Worm (Caenorhabditis elegans) whole organism, L1 larva: Measurements from ENCODE around the gene gbas-1.

ENCODE experiments used
- C04F5.9 ChIP-seq: sonication (generic microtip); optimal IDR thresholded peaks from 2 replicates; lab custom pipeline; 2016; ENCODE audit warnings: missing genetic modification characterization, missing compliant biosample characterization
- Y116A8C.19 ChIP-seq: sonication (generic microtip); optimal IDR thresholded peaks from 2 replicates; lab custom pipeline; 2016; ENCODE audit warnings: missing compliant biosample characterization, missing genetic modification characterization, borderline replicate concordance
- aly-2 ChIP-seq: fragments of 150-350 bp; optimal IDR thresholded peaks from 2 replicates; lab custom pipeline; 2014; ENCODE audit warnings: missing biosample characterization, missing genetic modification characterization
- ama-1 ChIP-seq: fragments of 150-350 bp; optimal IDR thresholded peaks from 2 replicates; lab custom pipeline; 2014
- blmp-1 ChIP-seq: fragments of 150-350 bp; optimal IDR thresholded peaks from 2 replicates; lab custom pipeline; 2014; ENCODE audit warnings: missing biosample characterization, missing genetic modification characterization
- ceh-63 ChIP-seq: fragments of 200-800 bp; sonication (Bioruptor generic); optimal IDR thresholded peaks from 2 replicates; lab custom pipeline; 2018; ENCODE audit warnings: mild to moderate bottlenecking, missing genetic modification characterization, missing compliant biosample characterization
- ceh-8 ChIP-seq: fragments of 200-800 bp; sonication (Bioruptor generic); optimal IDR thresholded peaks from 2 replicates; lab custom pipeline; 2018; ENCODE audit warnings: mild to moderate bottlenecking, missing genetic modification characterization, moderate library complexity, missing compliant biosample characterization
- ceh-90 ChIP-seq: sonication (generic microtip); optimal IDR thresholded peaks from 2 replicates; lab custom pipeline; 2016; ENCODE audit warnings: missing genetic modification characterization, missing compliant biosample characterization
- egl-27 ChIP-seq, 2 experiments: fragments of 150-350 bp in 1 of 2; sonication (generic microtip); optimal IDR thresholded peaks; 3 replicates each; lab custom pipeline; 2017 to 2018; ENCODE audit warnings: missing biosample characterization in 2 of 2, missing genetic modification characterization in 2 of 2, missing genetic modification reagents in 2 of 2
- elt-3 ChIP-seq, 6 experiments: fragments of 150-350 bp in 1 of 6; sonication (generic microtip); optimal IDR thresholded peaks; 2 replicates each; lab custom pipeline; 2017 to 2018; ENCODE audit warnings: missing biosample characterization in 6 of 6, missing genetic modification characterization in 6 of 6, inconsistent platforms in 1 of 6
- fkh-10 ChIP-seq: sonication (generic microtip); optimal IDR thresholded peaks from 2 replicates; lab custom pipeline; 2017; ENCODE audit warnings: missing biosample characterization, missing genetic modification reagents, missing genetic modification characterization
- fkh-4 ChIP-seq: sonication (generic microtip); optimal IDR thresholded peaks from 2 replicates; lab custom pipeline; 2016; ENCODE audit warnings: missing compliant biosample characterization, missing genetic modification characterization, borderline replicate concordance
- grh-1 ChIP-seq: fragments of 200-800 bp; sonication (Bioruptor generic); IDR thresholded peaks from 2 replicates; pipeline ENCODE4 v1.3.6; 2022; ENCODE audit warnings: missing genetic modification reagents, missing genetic modification characterization, missing compliant biosample characterization
- irx-1 ChIP-seq: sonication (generic microtip); optimal IDR thresholded peaks from 2 replicates; lab custom pipeline; 2016; ENCODE audit warnings: missing genetic modification characterization, missing compliant biosample characterization
- isw-1 ChIP-seq: fragments of 200-800 bp; sonication (Bioruptor generic); IDR thresholded peaks from 2 replicates; pipeline ENCODE4 v1.3.6; 2022; ENCODE audit warnings: missing genetic modification characterization, missing compliant biosample characterization
- jun-1 ChIP-seq: fragments of 150-350 bp; optimal IDR thresholded peaks from 2 replicates; lab custom pipeline; 2014; ENCODE audit warnings: missing biosample characterization, missing genetic modification reagents, missing genetic modification characterization
- lin-39 ChIP-seq: fragments of 150-350 bp; optimal IDR thresholded peaks from 2 replicates; lab custom pipeline; 2014; ENCODE audit warnings: missing biosample characterization, missing genetic modification reagents, missing genetic modification characterization
- nhr-11 ChIP-seq: fragments of 150-350 bp; optimal IDR thresholded peaks from 2 replicates; lab custom pipeline; 2014; ENCODE audit warnings: missing biosample characterization, missing genetic modification characterization
- nhr-12 ChIP-seq: sonication (generic microtip); optimal IDR thresholded peaks from 2 replicates; lab custom pipeline; 2017; ENCODE audit warnings: missing biosample characterization, missing genetic modification characterization
- nhr-19 ChIP-seq: fragments of 200-800 bp; sonication (Bioruptor generic); conservative IDR thresholded peaks from 2 replicates; pipeline ENCODE4 v1.3.6; 2022; ENCODE audit warnings: missing genetic modification characterization, missing compliant biosample characterization
- nhr-237 ChIP-seq: fragments of 150-350 bp; optimal IDR thresholded peaks from 2 replicates; lab custom pipeline; 2014; ENCODE audit warnings: missing biosample characterization, missing genetic modification characterization
- nhr-28 ChIP-seq: fragments of 150-350 bp; optimal IDR thresholded peaks from 2 replicates; lab custom pipeline; 2014; ENCODE audit warnings: missing biosample characterization, missing genetic modification characterization
- nhr-47 ChIP-seq: sonication (generic microtip); optimal IDR thresholded peaks from 2 replicates; lab custom pipeline; 2016; ENCODE audit warnings: mild to moderate bottlenecking, missing genetic modification characterization, moderate library complexity, missing compliant biosample characterization
- nhr-71 ChIP-seq: sonication (generic microtip); optimal IDR thresholded peaks from 2 replicates; lab custom pipeline; 2016; ENCODE audit warnings: mild to moderate bottlenecking, missing genetic modification characterization, moderate library complexity, missing compliant biosample characterization
- nhr-77 ChIP-seq: fragments of 150-350 bp; optimal IDR thresholded peaks from 2 replicates; lab custom pipeline; 2014; ENCODE audit warnings: missing biosample characterization, missing genetic modification characterization
- nhr-84 ChIP-seq: sonication (generic microtip); optimal IDR thresholded peaks from 2 replicates; lab custom pipeline; 2017; ENCODE audit warnings: missing biosample characterization, missing genetic modification characterization
- nhr-85 ChIP-seq: sonication (generic microtip); peaks from one replicate; lab custom pipeline; 2016; ENCODE audit warnings: missing genetic modification characterization, inconsistent platforms, missing compliant biosample characterization
- nhr-90 ChIP-seq: sonication (generic microtip); optimal IDR thresholded peaks from 2 replicates; lab custom pipeline; 2016; ENCODE audit warnings: mild to moderate bottlenecking, missing genetic modification characterization, missing compliant biosample characterization; ENCODE audit not compliant: poor library complexity
- rnt-1 ChIP-seq: sonication (generic microtip); optimal IDR thresholded peaks from 2 replicates; lab custom pipeline; 2016; ENCODE audit warnings: mild to moderate bottlenecking, missing genetic modification characterization, moderate library complexity, missing compliant biosample characterization
- skn-1 ChIP-seq: fragments of 150-350 bp; optimal IDR thresholded peaks from 2 replicates; lab custom pipeline; 2014; ENCODE audit warnings: missing biosample characterization, missing genetic modification characterization
- snpc-4 ChIP-seq: fragments of 150-350 bp; optimal IDR thresholded peaks from 2 replicates; lab custom pipeline; 2014; ENCODE audit warnings: missing biosample characterization, missing genetic modification characterization
- snu-23 ChIP-seq: sonication (generic microtip); optimal IDR thresholded peaks from 2 replicates; lab custom pipeline; 2016; ENCODE audit warnings: missing genetic modification characterization, missing compliant biosample characterization
- sptf-1 ChIP-seq: fragments of 150-350 bp; optimal IDR thresholded peaks from 2 replicates; lab custom pipeline; 2014; ENCODE audit warnings: missing biosample characterization, missing genetic modification characterization
- swsn-7 ChIP-seq: sonication (generic microtip); optimal IDR thresholded peaks from 2 replicates; lab custom pipeline; 2016; ENCODE audit warnings: missing genetic modification characterization, missing compliant biosample characterization
- tbx-2 ChIP-seq: sonication (generic microtip); optimal IDR thresholded peaks from 2 replicates; lab custom pipeline; 2016; ENCODE audit warnings: missing genetic modification characterization, missing compliant biosample characterization
- tlp-1 ChIP-seq: fragments of 150-350 bp; optimal IDR thresholded peaks from 2 replicates; lab custom pipeline; 2014; ENCODE audit warnings: missing biosample characterization, missing genetic modification characterization
- unc-130 ChIP-seq: fragments of 150-350 bp; optimal IDR thresholded peaks from 2 replicates; lab custom pipeline; 2017; ENCODE audit warnings: missing biosample characterization, missing genetic modification characterization, inconsistent platforms
- unc-30 ChIP-seq: sonication (generic microtip); optimal IDR thresholded peaks from 2 replicates; lab custom pipeline; 2017; ENCODE audit warnings: missing biosample characterization, missing genetic modification characterization
- unc-86 ChIP-seq: sonication (generic microtip); optimal IDR thresholded peaks from 2 replicates; lab custom pipeline; 2016; ENCODE audit warnings: missing genetic modification characterization, missing compliant biosample characterization
- unc-98 ChIP-seq: fragments of 200-800 bp; sonication (Bioruptor generic); IDR thresholded peaks from 2 replicates; pipeline ENCODE4 v1.3.6; 2022; ENCODE audit warnings: missing genetic modification characterization, missing compliant biosample characterization
- vab-15 ChIP-seq: sonication (generic microtip); optimal IDR thresholded peaks from 2 replicates; lab custom pipeline; 2017; ENCODE audit warnings: missing genotype, mild to moderate bottlenecking, missing genetic modification characterization, missing compliant biosample characterization
- xbp-1 ChIP-seq: sonication (generic microtip); optimal IDR thresholded peaks from 2 replicates; lab custom pipeline; 2016; ENCODE audit warnings: missing genetic modification characterization, missing compliant biosample characterization
- zip-4 ChIP-seq: fragments of 200-800 bp; sonication (Bioruptor generic); optimal IDR thresholded peaks from 2 replicates; lab custom pipeline; 2018; ENCODE audit warnings: mild to moderate bottlenecking, missing genetic modification characterization, moderate library complexity, missing compliant biosample characterization

gbas-1 gene

DNA sequence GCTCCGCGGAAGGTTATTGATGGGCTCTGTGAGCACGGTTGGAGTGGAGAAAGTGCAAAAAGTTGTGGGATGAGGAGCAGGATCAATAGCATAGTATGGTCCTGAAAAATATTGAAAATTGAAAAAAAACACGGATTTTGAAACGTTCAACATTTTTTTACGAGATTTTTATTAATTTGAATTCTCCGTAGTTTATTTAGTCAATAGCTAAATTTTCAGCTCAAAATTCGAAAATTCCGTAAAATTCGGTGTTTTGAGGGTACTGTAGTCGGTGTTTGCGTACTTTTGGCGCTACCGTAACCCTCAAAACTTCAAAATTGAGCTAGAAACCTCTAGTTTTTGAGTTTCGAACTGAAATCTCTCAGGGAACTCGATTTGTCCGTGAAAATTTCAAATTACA, 45.8 kb upstream of the gbas-1 start, which contains the start of gene pqn-42:
pqn-42 (minus strand) TSS at position 101 of the 400 bp plus-strand sequence.
- no peak for TF ChIP-seq tlp-1
- no peak for TF ChIP-seq nhr-47 (tag; lab: Kevin White, UChicago)
- no peak for TF ChIP-seq nhr-77 (tag; lab: Kevin White, UChicago)
- TF ChIP-seq nhr-28 (tag; lab: Kevin White, UChicago), result no peak
- no peak for TF ChIP-seq skn-1 (tag; lab: Kevin White, UChicago)
- no peak for TF ChIP-seq nhr-84 (tag; lab: Kevin White, UChicago)
- TF ChIP-seq ama-1 (lab: Kevin White, UChicago), result no peak
- TF ChIP-seq nhr-19 (GFP tag; lab: Robert Waterston, UW), result no peak
- TF ChIP-seq nhr-11 (tag; lab: Kevin White, UChicago), result no peak
- TF ChIP-seq unc-30, result no peak
- TF ChIP-seq xbp-1 (tag; lab: Kevin White, UChicago), result no peak
- TF ChIP-seq vab-15 (tag; lab: Kevin White, UChicago), result no peak
- no peak for TF ChIP-seq aly-2
- TF ChIP-seq tbx-2, result no peak
- no peak for TF ChIP-seq nhr-237 (tag; lab: Kevin White, UChicago)
- no peak for TF ChIP-seq elt-3 (tag; optimal IDR thresholded peaks at IDR 0.05; lab: Kevin White, UChicago)
- no peak for TF ChIP-seq nhr-12 (tag; lab: Kevin White, UChicago)
- TF ChIP-seq jun-1 (tag; lab: Kevin White, UChicago), result no peak
- TF ChIP-seq egl-27 (tag; optimal IDR thresholded peaks at IDR 0.05; lab: Kevin White, UChicago), result no peak
- no peak for TF ChIP-seq isw-1

ce11 chrII:2468885-2469284, 35.8 kb upstream of the gbas-1 start:
- no peak for TF ChIP-seq ama-1 (lab: Kevin White, UChicago)
- no peak for TF ChIP-seq nhr-85 (tag; lab: Kevin White, UChicago)
- no peak for TF ChIP-seq isw-1
- TF ChIP-seq grh-1 (GFP tag; lab: Robert Waterston, UW), result no peak
- no peak for TF ChIP-seq nhr-237 (tag; lab: Kevin White, UChicago)
- no peak for TF ChIP-seq ceh-8 (GFP tag; lab: Kevin White, UChicago)
- TF ChIP-seq nhr-28 (tag; lab: Kevin White, UChicago), result no peak
- TF ChIP-seq Y116A8C.19 (tag; lab: Kevin White, UChicago), result no peak
- TF ChIP-seq nhr-71 (tag; lab: Kevin White, UChicago), result no peak
- TF ChIP-seq snpc-4, result no peak
- TF ChIP-seq C04F5.9 (tag; lab: Kevin White, UChicago), result no peak
- no peak for TF ChIP-seq fkh-4 (tag; lab: Kevin White, UChicago)
- no peak for TF ChIP-seq fkh-10 (GFP tag; lab: Kevin White, UChicago)
- TF ChIP-seq unc-86, result no peak
- no peak for TF ChIP-seq rnt-1 (tag; lab: Kevin White, UChicago)

- TF ChIP-seq blmp-1 (tag; lab: Kevin White, UChicago), result no peak
Measured at ce11 chrII:2473270-2473669, 31.4 kb upstream of the gbas-1 start, which contains the start of gene tsr-1. Gene tsr-1 (minus strand): TSS chrII:2473370.

ce11 chrII:2478543-2478942, 26.1 kb upstream of the gbas-1 start, which contains the start of gene mnat-1:
Gene mnat-1 (minus strand): TSS chrII:2478643.
- TF ChIP-seq lin-39 (tag; lab: Kevin White, UChicago), result no peak
- no peak for TF ChIP-seq grh-1 (GFP tag; lab: Robert Waterston, UW)
- TF ChIP-seq swsn-7, result no peak
- TF ChIP-seq tlp-1, result no peak
- TF ChIP-seq sptf-1 (tag; lab: Kevin White, UChicago), result no peak
- no peak for TF ChIP-seq nhr-90 (tag; lab: Kevin White, UChicago)
- TF ChIP-seq aly-2, result no peak
- TF ChIP-seq ceh-63 (GFP tag; lab: Kevin White, UChicago), result no peak
- TF ChIP-seq irx-1, result no peak
- no peak for TF ChIP-seq C04F5.9 (tag; lab: Kevin White, UChicago)
- no peak for TF ChIP-seq snu-23
- no peak for TF ChIP-seq nhr-28 (tag; lab: Kevin White, UChicago)
- TF ChIP-seq unc-98 (GFP tag; lab: Robert Waterston, UW), result no peak
- TF ChIP-seq zip-4 (GFP tag; lab: Kevin White, UChicago), result no peak
- no peak for TF ChIP-seq ceh-90 (tag; lab: Kevin White, UChicago)
- no peak for TF ChIP-seq unc-130 (tag; lab: Kevin White, UChicago)
